Worm (Caenorhabditis elegans) whole organism, L4/young adult: ENCODE data around the gene elof-1.

Source experiments
- W03F9.2 ChIP-seq: fragments of 150-350 bp; optimal IDR thresholded peaks from 2 replicates; lab custom pipeline; 2014; ENCODE audit warnings: missing biosample characterization, missing genetic modification characterization
- dao-5 ChIP-seq: sonication (generic microtip); optimal IDR thresholded peaks from 2 replicates; lab custom pipeline; 2016; ENCODE audit warnings: missing genotype, missing genetic modification characterization, moderate library complexity, missing compliant biosample characterization
- him-1 ChIP-seq: sonication (generic microtip); optimal IDR thresholded peaks from 2 replicates; lab custom pipeline; 2016; ENCODE audit warnings: missing genotype, missing genetic modification reagents, missing genetic modification characterization, missing compliant biosample characterization

DNA sequence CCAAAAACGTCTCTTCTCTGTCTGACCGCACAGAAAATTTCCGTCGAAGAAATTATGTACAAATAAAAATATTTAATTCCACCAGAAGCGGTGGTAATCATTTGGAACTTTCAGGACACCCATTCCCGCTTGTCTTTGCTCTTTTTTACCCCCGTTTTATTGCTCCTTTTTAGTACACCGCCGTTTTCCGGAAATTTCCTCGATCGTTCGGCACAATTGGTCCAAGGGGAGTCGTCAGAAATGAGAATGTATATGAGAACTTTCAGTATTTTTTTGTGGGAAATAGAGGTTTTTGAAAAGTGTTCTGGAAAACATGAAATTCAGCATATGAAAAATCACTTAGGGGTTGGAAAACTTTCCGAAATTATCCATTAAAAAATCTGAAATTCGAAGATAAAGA is 31.2 kb downstream of the elof-1 start:
- TF ChIP-seq him-1 (tag; lab: Kevin White, UChicago) (no peak), W03F9.2 (tag; lab: Kevin White, UChicago) (no peak), dao-5 (tag; lab: Kevin White, UChicago) (no peak)
